Fruit fly (Drosophila melanogaster) whole organism: ENCODE data around the gene Rtnl2.

Experiments used
- CG8478 ChIP-seq: fragments of >200 bp; optimal IDR thresholded peaks from 2 replicates; lab custom pipeline; 2018; ENCODE audit warnings: inconsistent platforms
- pan ChIP-seq: fragments of >200 bp; optimal IDR thresholded peaks from 2 replicates; lab custom pipeline; 2017
- psq ChIP-seq: fragments of >200 bp; optimal IDR thresholded peaks from 2 replicates; lab custom pipeline; 2017
- usp ChIP-seq: fragments of >200 bp; optimal IDR thresholded peaks from 2 replicates; lab custom pipeline; 2017; ENCODE audit warnings: missing biosample characterization, missing genetic modification characterization, mixed read lengths

DNA sequence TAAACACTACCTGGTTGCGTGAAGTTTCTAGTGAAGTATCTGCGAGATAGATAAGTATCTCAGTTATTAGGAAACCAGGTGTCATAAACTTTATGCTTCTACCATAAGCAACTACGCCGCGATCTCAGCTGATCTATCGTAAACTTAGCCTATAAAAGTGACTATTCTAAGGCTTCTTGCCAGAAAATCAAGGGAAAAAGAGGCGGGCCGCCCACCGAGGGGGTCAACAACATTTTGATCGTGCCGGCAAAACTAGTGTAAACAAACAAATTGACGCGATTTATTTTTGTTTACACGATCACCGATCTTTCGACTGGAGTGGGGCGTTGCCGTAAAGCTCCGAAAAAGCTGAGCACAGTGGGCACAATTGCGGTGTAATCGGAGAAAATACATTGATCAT lies 5.9 kb downstream of the Rtnl2 start:
- TF ChIP-seq CG8478, result no peak
- no peak for TF ChIP-seq usp
- TF ChIP-seq pan (lab: Kevin White, UChicago), result no peak
- TF ChIP-seq psq (lab: Kevin White, UChicago), result no peak
